Worm (Caenorhabditis elegans): ENCODE data around the gene srd-4.

ce11 chrV:12152857-12153256 is 31.9 kb upstream of the srd-4 start, which contains the start of gene C27A7.8:
- TF ChIP-seq him-1 (tag; optimal IDR thresholded peaks at IDR 0.05) (no peak), W03F9.2 (tag; optimal IDR thresholded peaks at IDR 0.05) (no peak)
